Worm (Caenorhabditis elegans): Measurements from ENCODE around the gene nhr-1.

- no peak for TF ChIP-seq hlh-26 (GFP tag; conservative IDR thresholded peaks at IDR 0.05)
- no peak for TF ChIP-seq ztf-22 (GFP tag; optimal IDR thresholded peaks at IDR 0.05)
- TF ChIP-seq F33H1.4 (GFP tag; IDR thresholded peaks at IDR 0.05) = no peak
- TF ChIP-seq attf-6 (GFP tag; IDR thresholded peaks at IDR 0.05) = no peak
- no peak for TF ChIP-seq attf-3 (GFP tag; conservative IDR thresholded peaks at IDR 0.05)
- no peak for TF ChIP-seq nhr-27 (tag; optimal IDR thresholded peaks at IDR 0.05)
Measured at ce11 chrX:17518293-17518692, 4.4 kb downstream of the nhr-1 start.
